Worm (Caenorhabditis elegans) whole organism, L1 larva: ENCODE measurements around the gene faah-6.

Experiments used
- aly-2 ChIP-seq: fragments of 150-350 bp; optimal IDR thresholded peaks from 2 replicates; lab custom pipeline; 2014; ENCODE audit warnings: missing biosample characterization, missing genetic modification characterization
- ceh-82 ChIP-seq, 3 experiments: fragments of 150-350 bp in 1 of 3; sonication (generic microtip) in 2 of 3; optimal IDR thresholded peaks; 2 replicates each; lab custom pipeline; 2014 to 2017; ENCODE audit warnings: missing biosample characterization in 3 of 3, missing genetic modification characterization in 3 of 3
- isw-1 ChIP-seq: fragments of 200-800 bp; sonication (Bioruptor generic); IDR thresholded peaks from 2 replicates; pipeline ENCODE4 v1.3.6; 2022; ENCODE audit warnings: missing genetic modification characterization, missing compliant biosample characterization
- lir-3 ChIP-seq: sonication (generic microtip); optimal IDR thresholded peaks from 2 replicates; lab custom pipeline; 2016; ENCODE audit warnings: mild to moderate bottlenecking, missing genetic modification characterization, moderate library complexity, missing compliant biosample characterization; ENCODE audit not compliant: poor library complexity
- nhr-12 ChIP-seq: sonication (generic microtip); optimal IDR thresholded peaks from 2 replicates; lab custom pipeline; 2017; ENCODE audit warnings: missing biosample characterization, missing genetic modification characterization
- nhr-71 ChIP-seq: sonication (generic microtip); optimal IDR thresholded peaks from 2 replicates; lab custom pipeline; 2016; ENCODE audit warnings: mild to moderate bottlenecking, missing genetic modification characterization, moderate library complexity, missing compliant biosample characterization
- nhr-76 ChIP-seq: sonication (generic microtip); optimal IDR thresholded peaks from 2 replicates; lab custom pipeline; 2017; ENCODE audit warnings: missing biosample characterization, missing genetic modification characterization
- skn-1 ChIP-seq: fragments of 150-350 bp; optimal IDR thresholded peaks from 2 replicates; lab custom pipeline; 2014; ENCODE audit warnings: missing biosample characterization, missing genetic modification characterization
- unc-62 ChIP-seq: fragments of 150-350 bp; optimal IDR thresholded peaks from 2 replicates; lab custom pipeline; 2014; ENCODE audit warnings: missing biosample characterization, missing genetic modification reagents, missing genetic modification characterization
- xbp-1 ChIP-seq: sonication (generic microtip); optimal IDR thresholded peaks from 2 replicates; lab custom pipeline; 2016; ENCODE audit warnings: missing genetic modification characterization, missing compliant biosample characterization

ce11 chrIII:11629354-11629753 is 20.9 kb upstream of the faah-6 start, which contains the start of gene Y66A7A.7:
- TF ChIP-seq skn-1 (tag; lab: Kevin White, UChicago): no peak
- no peak for TF ChIP-seq ceh-82 (tag; optimal IDR thresholded peaks at IDR 0.05; lab: Kevin White, UChicago)
- no peak for TF ChIP-seq unc-62 (GFP tag; lab: Kevin White, UChicago)
- TF ChIP-seq aly-2: no peak
- TF ChIP-seq lir-3 (tag; lab: Kevin White, UChicago): no peak
- no peak for TF ChIP-seq nhr-76 (tag; lab: Kevin White, UChicago)
- no peak for TF ChIP-seq nhr-71 (tag; lab: Kevin White, UChicago)
- TF ChIP-seq xbp-1 (tag; lab: Kevin White, UChicago): no peak
- TF ChIP-seq isw-1 (GFP tag; lab: Robert Waterston, UW): no peak
- no peak for TF ChIP-seq nhr-12 (tag; lab: Kevin White, UChicago)
